Worm (Caenorhabditis elegans) whole organism, L1 larva: ENCODE results near the gene K10C2.12.

ENCODE experiments used
- C04F5.9 ChIP-seq: sonication (generic microtip); optimal IDR thresholded peaks from 2 replicates; lab custom pipeline; 2016; ENCODE audit warnings: missing genetic modification characterization, missing compliant biosample characterization
- C34B4.2 ChIP-seq: sonication (generic microtip); optimal IDR thresholded peaks from 2 replicates; lab custom pipeline; 2017; ENCODE audit warnings: mild to moderate bottlenecking, missing genetic modification characterization, missing compliant biosample characterization
- Y116A8C.19 ChIP-seq: sonication (generic microtip); optimal IDR thresholded peaks from 2 replicates; lab custom pipeline; 2016; ENCODE audit warnings: missing compliant biosample characterization, missing genetic modification characterization, borderline replicate concordance
- alr-1 ChIP-seq: fragments of 200-800 bp; sonication (Bioruptor generic); optimal IDR thresholded peaks from 2 replicates; lab custom pipeline; 2018; ENCODE audit warnings: borderline replicate concordance, mild to moderate bottlenecking, missing genetic modification characterization, missing compliant biosample characterization
- ama-1 ChIP-seq: fragments of 150-350 bp; optimal IDR thresholded peaks from 2 replicates; lab custom pipeline; 2014
- blmp-1 ChIP-seq: fragments of 150-350 bp; optimal IDR thresholded peaks from 2 replicates; lab custom pipeline; 2014; ENCODE audit warnings: missing biosample characterization, missing genetic modification characterization
- ceh-8 ChIP-seq: fragments of 200-800 bp; sonication (Bioruptor generic); optimal IDR thresholded peaks from 2 replicates; lab custom pipeline; 2018; ENCODE audit warnings: mild to moderate bottlenecking, missing genetic modification characterization, moderate library complexity, missing compliant biosample characterization
- ceh-82 ChIP-seq, 3 experiments: fragments of 150-350 bp in 1 of 3; sonication (generic microtip) in 2 of 3; optimal IDR thresholded peaks; 2 replicates each; lab custom pipeline; 2014 to 2017; ENCODE audit warnings: missing biosample characterization in 3 of 3, missing genetic modification characterization in 3 of 3
- ceh-88 ChIP-seq: fragments of 200-800 bp; sonication (Bioruptor generic); IDR thresholded peaks from 2 replicates; pipeline ENCODE4 v1.3.6; 2022; ENCODE audit warnings: missing genetic modification characterization, missing compliant biosample characterization
- ces-1 ChIP-seq: fragments of 150-350 bp; optimal IDR thresholded peaks from 2 replicates; lab custom pipeline; 2014; ENCODE audit warnings: missing biosample characterization, missing genetic modification reagents, missing genetic modification characterization
- dpl-1 ChIP-seq, 3 experiments: fragments of 150-350 bp in 2 of 3; sonication (generic microtip) in 1 of 3; optimal IDR thresholded peaks; 2 replicates each; lab custom pipeline; 2014 to 2017; ENCODE audit warnings: missing biosample characterization in 3 of 3, missing genetic modification characterization in 3 of 3, missing genetic modification reagents in 3 of 3
- efl-1 ChIP-seq, 4 experiments: fragments of 150-350 bp; optimal IDR thresholded peaks in 3 of 4; peaks in 1 of 4; 1 replicate in 1 of 4; 2 replicates in 3 of 4; lab custom pipeline; 2014; ENCODE audit warnings: missing biosample characterization in 2 of 4, missing genetic modification characterization in 2 of 4, missing genetic modification reagents in 2 of 4
- elt-2 ChIP-seq: sonication (generic microtip); optimal IDR thresholded peaks from 2 replicates; lab custom pipeline; 2016; ENCODE audit warnings: missing genetic modification characterization, mild to moderate bottlenecking, inconsistent platforms, missing compliant biosample characterization, missing genetic modification reagents
- elt-3 ChIP-seq, 6 experiments: fragments of 150-350 bp in 1 of 6; sonication (generic microtip); optimal IDR thresholded peaks; 2 replicates each; lab custom pipeline; 2017 to 2018; ENCODE audit warnings: missing biosample characterization in 6 of 6, missing genetic modification characterization in 6 of 6, inconsistent platforms in 1 of 6
- fkh-10 ChIP-seq: sonication (generic microtip); optimal IDR thresholded peaks from 2 replicates; lab custom pipeline; 2017; ENCODE audit warnings: missing biosample characterization, missing genetic modification reagents, missing genetic modification characterization
- hlh-17 ChIP-seq: fragments of 200-800 bp; sonication (Bioruptor generic); optimal IDR thresholded peaks from 2 replicates; lab custom pipeline; 2018; ENCODE audit warnings: missing genetic modification characterization, mild to moderate bottlenecking, missing compliant biosample characterization, moderate library complexity, borderline replicate concordance
- hlh-4 ChIP-seq: sonication (generic microtip); optimal IDR thresholded peaks from 2 replicates; lab custom pipeline; 2016; ENCODE audit warnings: mild to moderate bottlenecking, missing genetic modification characterization, missing compliant biosample characterization
- hpl-2 ChIP-seq: fragments of 150-350 bp; optimal IDR thresholded peaks from 2 replicates; lab custom pipeline; 2014; ENCODE audit warnings: missing biosample characterization, missing genetic modification reagents, missing genetic modification characterization
- jun-1 ChIP-seq: fragments of 150-350 bp; optimal IDR thresholded peaks from 2 replicates; lab custom pipeline; 2014; ENCODE audit warnings: missing biosample characterization, missing genetic modification reagents, missing genetic modification characterization
- lin-14 ChIP-seq: fragments of 200-800 bp; sonication (Bioruptor generic); optimal IDR thresholded peaks from 2 replicates; lab custom pipeline; 2018; ENCODE audit warnings: mild to moderate bottlenecking, missing genetic modification characterization, moderate library complexity, missing compliant biosample characterization
- lin-35 ChIP-seq, 2 experiments: fragments of 150-350 bp; optimal IDR thresholded peaks; 2 replicates each; lab custom pipeline; 2014; ENCODE audit warnings: missing biosample characterization in 2 of 2, missing genetic modification characterization in 2 of 2, missing genetic modification reagents in 2 of 2
- lin-39 ChIP-seq: fragments of 150-350 bp; optimal IDR thresholded peaks from 2 replicates; lab custom pipeline; 2014; ENCODE audit warnings: missing biosample characterization, missing genetic modification reagents, missing genetic modification characterization
- mep-1 ChIP-seq: fragments of 150-350 bp; optimal IDR thresholded peaks from 2 replicates; lab custom pipeline; 2014; ENCODE audit warnings: missing biosample characterization, missing genetic modification characterization
- nhr-11 ChIP-seq: fragments of 150-350 bp; optimal IDR thresholded peaks from 2 replicates; lab custom pipeline; 2014; ENCODE audit warnings: missing biosample characterization, missing genetic modification characterization
- nhr-19 ChIP-seq: fragments of 200-800 bp; sonication (Bioruptor generic); conservative IDR thresholded peaks from 2 replicates; pipeline ENCODE4 v1.3.6; 2022; ENCODE audit warnings: missing genetic modification characterization, missing compliant biosample characterization
- nhr-20 ChIP-seq: sonication (generic microtip); optimal IDR thresholded peaks from 2 replicates; lab custom pipeline; 2016; ENCODE audit warnings: mild to moderate bottlenecking, missing genetic modification characterization, missing compliant biosample characterization
- nhr-237 ChIP-seq: fragments of 150-350 bp; optimal IDR thresholded peaks from 2 replicates; lab custom pipeline; 2014; ENCODE audit warnings: missing biosample characterization, missing genetic modification characterization
- nhr-28 ChIP-seq: fragments of 150-350 bp; optimal IDR thresholded peaks from 2 replicates; lab custom pipeline; 2014; ENCODE audit warnings: missing biosample characterization, missing genetic modification characterization
- nhr-47 ChIP-seq: sonication (generic microtip); optimal IDR thresholded peaks from 2 replicates; lab custom pipeline; 2016; ENCODE audit warnings: mild to moderate bottlenecking, missing genetic modification characterization, moderate library complexity, missing compliant biosample characterization
- nhr-71 ChIP-seq: sonication (generic microtip); optimal IDR thresholded peaks from 2 replicates; lab custom pipeline; 2016; ENCODE audit warnings: mild to moderate bottlenecking, missing genetic modification characterization, moderate library complexity, missing compliant biosample characterization
- nhr-84 ChIP-seq: sonication (generic microtip); optimal IDR thresholded peaks from 2 replicates; lab custom pipeline; 2017; ENCODE audit warnings: missing biosample characterization, missing genetic modification characterization
- nhr-85 ChIP-seq: sonication (generic microtip); peaks from one replicate; lab custom pipeline; 2016; ENCODE audit warnings: missing genetic modification characterization, inconsistent platforms, missing compliant biosample characterization
- nhr-90 ChIP-seq: sonication (generic microtip); optimal IDR thresholded peaks from 2 replicates; lab custom pipeline; 2016; ENCODE audit warnings: mild to moderate bottlenecking, missing genetic modification characterization, missing compliant biosample characterization; ENCODE audit not compliant: poor library complexity
- pag-3 ChIP-seq: sonication (generic microtip); optimal IDR thresholded peaks from 2 replicates; lab custom pipeline; 2017; ENCODE audit warnings: missing genetic modification characterization, mild to moderate bottlenecking, missing compliant biosample characterization, antibody characterized with exemption, borderline replicate concordance; ENCODE audit not compliant: insufficient read depth
- pax-3 ChIP-seq: fragments of 200-800 bp; sonication (Bioruptor generic); optimal IDR thresholded peaks from 2 replicates; lab custom pipeline; 2018; ENCODE audit warnings: mild to moderate bottlenecking, missing genetic modification characterization, moderate library complexity, missing compliant biosample characterization
- snpc-4 ChIP-seq: fragments of 150-350 bp; optimal IDR thresholded peaks from 2 replicates; lab custom pipeline; 2014; ENCODE audit warnings: missing biosample characterization, missing genetic modification characterization
- sox-4 ChIP-seq: sonication (generic microtip); optimal IDR thresholded peaks from 2 replicates; lab custom pipeline; 2016; ENCODE audit warnings: missing genetic modification characterization, missing compliant biosample characterization
- sup-37 ChIP-seq: fragments of 200-800 bp; sonication (Bioruptor generic); optimal IDR thresholded peaks from 2 replicates; lab custom pipeline; 2018; ENCODE audit warnings: mild to moderate bottlenecking, missing genetic modification characterization, missing compliant biosample characterization
- tbx-2 ChIP-seq: sonication (generic microtip); optimal IDR thresholded peaks from 2 replicates; lab custom pipeline; 2016; ENCODE audit warnings: missing genetic modification characterization, missing compliant biosample characterization
- tlp-1 ChIP-seq: fragments of 150-350 bp; optimal IDR thresholded peaks from 2 replicates; lab custom pipeline; 2014; ENCODE audit warnings: missing biosample characterization, missing genetic modification characterization
- unc-86 ChIP-seq: sonication (generic microtip); optimal IDR thresholded peaks from 2 replicates; lab custom pipeline; 2016; ENCODE audit warnings: missing genetic modification characterization, missing compliant biosample characterization
- unc-98 ChIP-seq: fragments of 200-800 bp; sonication (Bioruptor generic); IDR thresholded peaks from 2 replicates; pipeline ENCODE4 v1.3.6; 2022; ENCODE audit warnings: missing genetic modification characterization, missing compliant biosample characterization
- vab-15 ChIP-seq: sonication (generic microtip); optimal IDR thresholded peaks from 2 replicates; lab custom pipeline; 2017; ENCODE audit warnings: missing genotype, mild to moderate bottlenecking, missing genetic modification characterization, missing compliant biosample characterization
- zip-4 ChIP-seq: fragments of 200-800 bp; sonication (Bioruptor generic); optimal IDR thresholded peaks from 2 replicates; lab custom pipeline; 2018; ENCODE audit warnings: mild to moderate bottlenecking, missing genetic modification characterization, moderate library complexity, missing compliant biosample characterization
- ztf-4 ChIP-seq: fragments of 150-350 bp; optimal IDR thresholded peaks from 2 replicates; lab custom pipeline; 2014; ENCODE audit warnings: missing biosample characterization, missing genetic modification characterization

Gene K10C2.12

ce11 chrX:6455157-6455556, 34.6 kb upstream of the K10C2.12 start, which contains the start of gene nas-33:
Gene nas-33, minus strand, starts transcription at chrX:6455257.
- TF ChIP-seq ceh-88 (GFP tag; lab: Robert Waterston, UW) = no peak
- no peak for TF ChIP-seq hlh-17
- TF ChIP-seq unc-98 (GFP tag; lab: Robert Waterston, UW) = no peak
- TF ChIP-seq elt-3 (tag; optimal IDR thresholded peaks at IDR 0.05; lab: Kevin White, UChicago) = no peak
- no peak for TF ChIP-seq nhr-237 (tag; lab: Kevin White, UChicago)
- TF ChIP-seq lin-39 (tag; lab: Kevin White, UChicago) = no peak
- no peak for TF ChIP-seq snpc-4 (tag; lab: Kevin White, UChicago)
- TF ChIP-seq nhr-11 (tag; lab: Kevin White, UChicago) = no peak

DNA sequence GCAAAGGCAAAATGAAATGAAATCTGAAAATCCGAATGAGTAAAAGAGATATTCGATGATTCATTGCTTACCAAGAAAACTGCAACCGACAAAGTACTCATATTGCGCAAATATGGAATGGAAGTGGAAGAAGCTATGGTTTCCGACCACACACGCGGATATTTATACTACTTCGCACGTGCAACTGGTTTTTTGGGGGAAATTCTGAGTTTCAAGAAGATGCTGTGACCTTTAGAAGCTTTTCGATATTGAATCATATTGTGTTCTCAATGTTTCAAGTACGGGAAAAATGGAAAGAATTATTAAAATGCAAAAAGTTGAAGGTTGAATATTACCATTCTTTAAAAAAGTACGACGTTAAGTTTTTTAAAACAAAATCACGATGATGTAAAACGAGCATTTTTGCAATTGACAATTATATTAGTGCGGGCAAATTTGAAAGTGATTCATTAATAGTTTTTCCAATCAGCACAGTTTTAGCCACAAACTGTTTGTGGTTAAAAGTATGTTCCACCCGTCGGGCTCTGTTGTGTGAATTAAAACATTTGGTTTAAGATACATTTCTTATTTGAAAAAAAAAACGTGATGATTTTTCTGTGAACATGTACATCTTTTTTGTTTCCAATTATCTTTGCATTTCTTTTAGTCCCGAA, 30.4 kb upstream of the K10C2.12 start, which contains the start of the genes grl-6 and K10C2.6:
TSS of gene grl-6 (minus strand) at position 101 of the 653 bp plus-strand sequence.
TSS of gene K10C2.6 (plus strand) at position 603 of the 653 bp plus-strand sequence.
- TF ChIP-seq elt-2 (no peak), nhr-20 (tag; lab: Kevin White, UChicago) (no peak), C34B4.2 (tag; lab: Kevin White, UChicago) (no peak), unc-86 (no peak), ceh-8 (no peak), nhr-71 (no peak), elt-3 (tag; optimal IDR thresholded peaks at IDR 0.05; lab: Kevin White, UChicago) (no peak), lin-39 (tag; lab: Kevin White, UChicago) (no peak), ceh-82 (tag; optimal IDR thresholded peaks at IDR 0.05; lab: Kevin White, UChicago) (no peak), jun-1 (tag; lab: Kevin White, UChicago) (no peak), pax-3 (no peak), ztf-4 (tag; lab: Kevin White, UChicago) (no peak), dpl-1 (GFP tag; optimal IDR thresholded peaks at IDR 0.05; lab: Kevin White, UChicago) (no peak), ces-1 (no peak), tlp-1 (tag; lab: Kevin White, UChicago) (no peak), Y116A8C.19 (no peak)

ce11 chrX:6448866-6449400, 28.4 kb upstream of the K10C2.12 start, which contains the start of gene fah-1:
Gene fah-1, minus strand, starts transcription at chrX:6448916.
- TF ChIP-seq nhr-19 = peak; percentile 43
- TF ChIP-seq nhr-90 (tag; lab: Kevin White, UChicago) = peak; percentile 84
- peak; percentile 61 for TF ChIP-seq nhr-47 (tag; lab: Kevin White, UChicago)
- no peak for TF ChIP-seq nhr-84 (tag; lab: Kevin White, UChicago)
- peak; percentile 38 for TF ChIP-seq zip-4 (GFP tag; lab: Kevin White, UChicago)
- peak; percentile 43 for TF ChIP-seq elt-2
- TF ChIP-seq tbx-2 = no peak
- TF ChIP-seq C34B4.2 (tag; lab: Kevin White, UChicago) = no peak
- TF ChIP-seq hlh-4 = no peak
- no peak for TF ChIP-seq alr-1 (tag; lab: Kevin White, UChicago)
- TF ChIP-seq blmp-1 = peak; percentile 37
- TF ChIP-seq nhr-85 = peak; percentile 97
- TF ChIP-seq tlp-1 (tag; lab: Kevin White, UChicago) = no peak
- TF ChIP-seq pag-3 = peak; percentile 89
- no peak for TF ChIP-seq fkh-10
- no peak for TF ChIP-seq efl-1 (optimal IDR thresholded peaks at IDR 0.05; lab: Kevin White, UChicago)
- peak in 1 of 2 experiments; percentile 2 for TF ChIP-seq efl-1 (GFP tag; optimal IDR thresholded peaks at IDR 0.05 in 1 of 2; lab: Kevin White, UChicago)
- no peak for TF ChIP-seq C04F5.9 (tag; lab: Kevin White, UChicago)
- TF ChIP-seq lin-14 = peak; percentile 80
- peak in 1 of 3 experiments; percentile 16 for TF ChIP-seq dpl-1 (GFP tag; optimal IDR thresholded peaks at IDR 0.05; lab: Kevin White, UChicago)
- TF ChIP-seq nhr-20 (tag; lab: Kevin White, UChicago) = peak; percentile 97
- TF ChIP-seq nhr-11 (tag; lab: Kevin White, UChicago) = no peak
- TF ChIP-seq ama-1 (lab: Kevin White, UChicago) = no peak
- TF ChIP-seq elt-3 (tag; optimal IDR thresholded peaks at IDR 0.05; lab: Kevin White, UChicago) = peak in 3 of 6 experiments; percentile 71 to 92 (median 82)
- TF ChIP-seq mep-1 (tag; lab: Kevin White, UChicago) = peak; percentile 34
- TF ChIP-seq lin-35 (GFP tag; optimal IDR thresholded peaks at IDR 0.05; lab: Kevin White, UChicago) = peak in 1 of 2 experiments; percentile 41
- TF ChIP-seq sup-37 (GFP tag; lab: Kevin White, UChicago) = no peak
- no peak for TF ChIP-seq nhr-28 (tag; lab: Kevin White, UChicago)
- TF ChIP-seq nhr-71 = peak; percentile 85
- TF ChIP-seq vab-15 (tag; lab: Kevin White, UChicago) = peak; percentile 1
- no peak for TF ChIP-seq hpl-2 (GFP tag; lab: Kevin White, UChicago)
- TF ChIP-seq sox-4 = no peak
